Worm (Caenorhabditis elegans) whole organism, mixed stage, embryonic: Measurements from ENCODE around the gene C47E8.11.

Experiments used
- M03D4.4 ChIP-seq: sonication (generic microtip); optimal IDR thresholded peaks from 2 replicates; lab custom pipeline; 2017; ENCODE audit warnings: mild to moderate bottlenecking, missing genetic modification characterization, missing compliant biosample characterization
- blmp-1 ChIP-seq: fragments of 150-350 bp; optimal IDR thresholded peaks from 2 replicates; lab custom pipeline; 2014; ENCODE audit warnings: missing biosample characterization, missing genetic modification characterization
- ceh-39 ChIP-seq: fragments of 150-350 bp; optimal IDR thresholded peaks from 2 replicates; lab custom pipeline; 2014; ENCODE audit warnings: missing biosample characterization, missing genetic modification characterization
- ceh-43 ChIP-seq: fragments of 200-800 bp; sonication (Bioruptor generic); optimal IDR thresholded peaks from 2 replicates; lab custom pipeline; 2018; ENCODE audit warnings: mild to moderate bottlenecking, missing genetic modification characterization, moderate library complexity, missing compliant biosample characterization
- ceh-83 ChIP-seq: fragments of 200-800 bp; sonication (Bioruptor generic); optimal IDR thresholded peaks from 2 replicates; lab custom pipeline; 2018; ENCODE audit warnings: mild to moderate bottlenecking, missing genetic modification characterization, missing compliant biosample characterization
- ces-1 ChIP-seq: fragments of 150-350 bp; optimal IDR thresholded peaks from 2 replicates; lab custom pipeline; 2014; ENCODE audit warnings: missing biosample characterization, missing genetic modification reagents, missing genetic modification characterization
- drap-1 ChIP-seq: fragments of 200-800 bp; sonication (Bioruptor generic); optimal IDR thresholded peaks from 3 replicates; lab custom pipeline; 2018; ENCODE audit warnings: mild to moderate bottlenecking, missing genetic modification characterization, missing compliant biosample characterization
- elt-1 ChIP-seq: sonication (generic microtip); optimal IDR thresholded peaks from 2 replicates; lab custom pipeline; 2017; ENCODE audit warnings: missing genetic modification characterization, mild to moderate bottlenecking, missing compliant biosample characterization, antibody characterized with exemption, moderate library complexity, borderline replicate concordance; ENCODE audit not compliant: insufficient read depth
- elt-3 ChIP-seq: fragments of 150-350 bp; optimal IDR thresholded peaks from 2 replicates; lab custom pipeline; 2014; ENCODE audit warnings: missing biosample characterization, missing genetic modification characterization
- flh-1 ChIP-seq: fragments of 200-800 bp; sonication (Bioruptor generic); optimal IDR thresholded peaks from 2 replicates; lab custom pipeline; 2018; ENCODE audit warnings: mild to moderate bottlenecking, missing genetic modification characterization, moderate library complexity, missing compliant biosample characterization
- ham-2 ChIP-seq: fragments of 200-800 bp; sonication (Bioruptor generic); optimal IDR thresholded peaks from 2 replicates; lab custom pipeline; 2018; ENCODE audit warnings: mild to moderate bottlenecking, missing genetic modification characterization, missing compliant biosample characterization
- hlh-1 ChIP-seq: fragments of 150-350 bp; optimal IDR thresholded peaks from 2 replicates; lab custom pipeline; 2014; ENCODE audit warnings: missing biosample characterization, missing genetic modification reagents, missing genetic modification characterization
- lin-13 ChIP-seq: fragments of 150-350 bp; optimal IDR thresholded peaks from 2 replicates; lab custom pipeline; 2014; ENCODE audit warnings: missing biosample characterization, missing genetic modification characterization
- lin-32 ChIP-seq: fragments of 200-800 bp; sonication (Bioruptor generic); optimal IDR thresholded peaks from 2 replicates; lab custom pipeline; 2018; ENCODE audit warnings: mild to moderate bottlenecking, missing genetic modification characterization, missing compliant biosample characterization
- mab-5 ChIP-seq: fragments of 150-350 bp; optimal IDR thresholded peaks from 2 replicates; lab custom pipeline; 2014; ENCODE audit warnings: missing biosample characterization, missing genetic modification characterization
- mep-1 ChIP-seq: fragments of 150-350 bp; optimal IDR thresholded peaks from 2 replicates; lab custom pipeline; 2017; ENCODE audit warnings: missing biosample characterization, missing genetic modification reagents, missing genetic modification characterization, inconsistent platforms
- mls-2 ChIP-seq: sonication (generic microtip); optimal IDR thresholded peaks from 2 replicates; lab custom pipeline; 2016; ENCODE audit warnings: mild to moderate bottlenecking, missing genetic modification characterization, moderate library complexity, missing compliant biosample characterization
- nhr-2 ChIP-seq: fragments of 150-350 bp; optimal IDR thresholded peaks from 2 replicates; lab custom pipeline; 2014; ENCODE audit warnings: missing biosample characterization, missing genetic modification characterization
- nhr-28 ChIP-seq: fragments of 150-350 bp; optimal IDR thresholded peaks from 2 replicates; lab custom pipeline; 2014; ENCODE audit warnings: missing biosample characterization, missing genetic modification characterization
- nhr-76 ChIP-seq: sonication (generic microtip); optimal IDR thresholded peaks from 2 replicates; lab custom pipeline; 2017; ENCODE audit warnings: missing biosample characterization, missing genetic modification characterization
- pha-4 ChIP-seq: fragments of 150-350 bp; optimal IDR thresholded peaks from 2 replicates; lab custom pipeline; 2018; ENCODE audit warnings: missing biosample characterization, missing genetic modification reagents, missing genetic modification characterization
- sem-2 ChIP-seq: fragments of 200-800 bp; sonication (Bioruptor generic); optimal IDR thresholded peaks from 2 replicates; lab custom pipeline; 2018; ENCODE audit warnings: mild to moderate bottlenecking, missing genetic modification characterization, missing compliant biosample characterization
- snpc-4 ChIP-seq: fragments of 150-350 bp; optimal IDR thresholded peaks from 2 replicates; lab custom pipeline; 2014; ENCODE audit warnings: missing biosample characterization, missing genetic modification characterization
- sptf-1 ChIP-seq: sonication (generic microtip); optimal IDR thresholded peaks from 2 replicates; lab custom pipeline; 2017; ENCODE audit warnings: mild to moderate bottlenecking, missing genetic modification characterization, moderate library complexity, missing compliant biosample characterization
- tbx-8 ChIP-seq: fragments of 200-800 bp; sonication (Bioruptor generic); optimal IDR thresholded peaks from 2 replicates; lab custom pipeline; 2018; ENCODE audit warnings: mild to moderate bottlenecking, missing genetic modification characterization, moderate library complexity, missing compliant biosample characterization
- unc-120 ChIP-seq: sonication (generic microtip); optimal IDR thresholded peaks from 2 replicates; lab custom pipeline; 2017; ENCODE audit warnings: missing genetic modification characterization, missing compliant biosample characterization; ENCODE audit not compliant: poor library complexity, severe bottlenecking
- unc-62 ChIP-seq: fragments of 150-350 bp; optimal IDR thresholded peaks from 2 replicates; lab custom pipeline; 2014; ENCODE audit warnings: missing biosample characterization, missing genetic modification reagents, missing genetic modification characterization
- zip-8 ChIP-seq: fragments of 150-350 bp; optimal IDR thresholded peaks from 2 replicates; lab custom pipeline; 2014; ENCODE audit warnings: missing biosample characterization, missing genetic modification characterization
- ztf-11 ChIP-seq: fragments of 150-350 bp; optimal IDR thresholded peaks from 2 replicates; lab custom pipeline; 2014; ENCODE audit warnings: missing biosample characterization, missing genetic modification characterization

The C47E8.11 gene

ce11 chrV:14688097-14688912 lies at the start of gene C47E8.11:
C47E8.11 (plus strand) TSS chrV:14688616.
- TF ChIP-seq tbx-8 (GFP tag; lab: Kevin White, UChicago) (no peak), unc-120 (no peak), mab-5 (tag; lab: Kevin White, UChicago) (no peak), mls-2 (tag; lab: Kevin White, UChicago) (no peak), flh-1 (GFP tag; lab: Kevin White, UChicago) (no peak), lin-32 (GFP tag; lab: Kevin White, UChicago) (no peak), sem-2 (GFP tag; lab: Kevin White, UChicago) (no peak), ham-2 (GFP tag; lab: Kevin White, UChicago) (no peak), ceh-43 (GFP tag; lab: Kevin White, UChicago) (no peak), pha-4 (tag; lab: Kevin White, UChicago) (no peak), sptf-1 (tag; lab: Kevin White, UChicago) (no peak)

DNA sequence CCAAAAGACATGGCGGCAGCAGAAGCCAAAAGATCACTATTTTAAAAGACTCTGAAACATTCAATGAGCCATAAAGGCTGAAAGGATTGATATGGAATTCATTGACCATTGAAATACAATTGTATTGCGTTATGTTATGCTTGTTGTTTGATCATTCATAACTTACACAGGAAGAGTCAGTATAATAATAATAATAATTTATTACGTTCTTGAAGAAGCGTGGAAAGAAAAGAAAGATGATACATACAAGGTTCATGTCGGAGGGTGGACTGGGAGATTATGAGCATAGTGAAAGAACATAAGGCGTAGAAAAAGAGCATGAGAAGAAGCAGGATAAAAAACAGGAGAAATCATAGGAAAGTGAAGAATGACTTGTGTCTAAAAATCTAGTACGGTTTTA lies 48.3 kb upstream of the C47E8.11 start, which contains the start of gene F43D2.7:
Gene F43D2.7 (minus strand): TSS at position 101 of the 400 bp plus-strand sequence.
- TF ChIP-seq lin-32 (GFP tag; lab: Kevin White, UChicago): no peak
- TF ChIP-seq ceh-39 (tag; lab: Kevin White, UChicago): no peak
- no peak for TF ChIP-seq sptf-1 (tag; lab: Kevin White, UChicago)
- no peak for TF ChIP-seq sem-2 (GFP tag; lab: Kevin White, UChicago)
- no peak for TF ChIP-seq blmp-1 (tag; lab: Kevin White, UChicago)
- TF ChIP-seq nhr-76 (tag; lab: Kevin White, UChicago): no peak
- TF ChIP-seq elt-1 (tag; lab: Kevin White, UChicago): no peak
- TF ChIP-seq unc-120: no peak
- no peak for TF ChIP-seq ztf-11
- no peak for TF ChIP-seq ham-2 (GFP tag; lab: Kevin White, UChicago)
- no peak for TF ChIP-seq elt-3 (tag; lab: Kevin White, UChicago)
- TF ChIP-seq nhr-2 (tag; lab: Kevin White, UChicago): no peak
- TF ChIP-seq nhr-28 (tag; lab: Kevin White, UChicago): no peak
- TF ChIP-seq lin-13 (tag; lab: Kevin White, UChicago): no peak

DNA sequence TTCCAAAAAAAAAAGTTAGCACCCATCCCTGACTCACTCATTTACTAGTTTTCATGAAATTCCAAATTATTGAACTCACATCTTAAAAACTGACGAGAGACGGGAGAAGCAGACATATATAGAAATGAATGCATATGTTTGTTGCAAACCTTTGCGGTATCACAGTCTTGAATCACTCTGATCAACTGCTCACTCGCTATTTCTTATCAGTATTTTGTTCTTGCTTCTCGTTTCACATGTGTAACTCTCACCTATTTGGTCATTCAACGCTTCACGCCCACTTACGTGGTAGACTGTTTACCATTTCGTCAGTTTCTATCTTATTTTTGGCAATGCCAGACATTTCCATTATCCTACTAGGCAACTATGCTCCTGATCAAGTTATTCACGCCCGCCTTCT lies 47.6 kb upstream of the C47E8.11 start, which contains the start of gene C54G10.1:
Gene C54G10.1 (plus strand): TSS at position 333 of the 400 bp plus-strand sequence.
- TF ChIP-seq ceh-83 (GFP tag; lab: Kevin White, UChicago) (no peak), elt-1 (tag; lab: Kevin White, UChicago) (no peak), pha-4 (tag; lab: Kevin White, UChicago) (no peak), elt-3 (tag; lab: Kevin White, UChicago) (no peak), ceh-43 (GFP tag; lab: Kevin White, UChicago) (no peak), mab-5 (tag; lab: Kevin White, UChicago) (no peak), M03D4.4 (tag; lab: Kevin White, UChicago) (no peak), sem-2 (GFP tag; lab: Kevin White, UChicago) (no peak), sptf-1 (tag; lab: Kevin White, UChicago) (no peak), tbx-8 (GFP tag; lab: Kevin White, UChicago) (no peak), zip-8 (no peak), ceh-39 (tag; lab: Kevin White, UChicago) (no peak), hlh-1 (tag; lab: Kevin White, UChicago) (no peak), mep-1 (tag; lab: Kevin White, UChicago) (no peak), snpc-4 (tag; lab: Kevin White, UChicago) (no peak), blmp-1 (tag; lab: Kevin White, UChicago) (no peak), nhr-28 (tag; lab: Kevin White, UChicago) (no peak), lin-13 (tag; lab: Kevin White, UChicago) (no peak), lin-32 (GFP tag; lab: Kevin White, UChicago) (no peak)

DNA sequence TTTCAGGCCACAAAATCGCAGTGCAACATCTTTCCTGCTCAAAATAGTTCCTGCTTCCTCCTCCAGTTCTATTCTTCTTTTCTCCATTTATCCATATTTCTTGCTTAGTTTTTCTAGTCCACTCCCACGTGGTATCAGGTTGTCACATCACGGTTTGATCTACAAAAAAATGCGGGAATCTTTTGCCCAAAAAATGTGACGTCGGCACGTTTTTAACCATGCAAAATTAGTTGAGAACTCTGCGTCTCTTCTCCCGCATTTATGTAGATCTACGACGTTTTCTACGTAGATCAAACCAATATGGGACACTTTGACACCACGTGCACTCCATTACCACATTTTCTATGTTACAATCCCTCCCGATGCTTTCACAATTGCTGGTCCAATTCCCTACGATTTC lies 46.4 kb upstream of the C47E8.11 start:
- TF ChIP-seq mep-1 (tag; lab: Kevin White, UChicago) (no peak), ceh-43 (GFP tag; lab: Kevin White, UChicago) (no peak), zip-8 (no peak), hlh-1 (tag; lab: Kevin White, UChicago) (no peak), drap-1 (GFP tag; lab: Kevin White, UChicago) (no peak), sptf-1 (tag; lab: Kevin White, UChicago) (no peak), unc-62 (GFP tag; lab: Kevin White, UChicago) (no peak), elt-1 (tag; lab: Kevin White, UChicago) (no peak), ces-1 (GFP tag; lab: Kevin White, UChicago) (no peak), ztf-11 (no peak), elt-3 (tag; lab: Kevin White, UChicago) (no peak)
- TF ChIP-seq, all 35 proteins: peak for 0
